Fruit fly (Drosophila melanogaster): ENCODE measurements around the gene CG32485.
A peak's percentile ranks its signal among the peaks of the same experiment; 100 is the strongest.

CG32485 gene

DNA sequence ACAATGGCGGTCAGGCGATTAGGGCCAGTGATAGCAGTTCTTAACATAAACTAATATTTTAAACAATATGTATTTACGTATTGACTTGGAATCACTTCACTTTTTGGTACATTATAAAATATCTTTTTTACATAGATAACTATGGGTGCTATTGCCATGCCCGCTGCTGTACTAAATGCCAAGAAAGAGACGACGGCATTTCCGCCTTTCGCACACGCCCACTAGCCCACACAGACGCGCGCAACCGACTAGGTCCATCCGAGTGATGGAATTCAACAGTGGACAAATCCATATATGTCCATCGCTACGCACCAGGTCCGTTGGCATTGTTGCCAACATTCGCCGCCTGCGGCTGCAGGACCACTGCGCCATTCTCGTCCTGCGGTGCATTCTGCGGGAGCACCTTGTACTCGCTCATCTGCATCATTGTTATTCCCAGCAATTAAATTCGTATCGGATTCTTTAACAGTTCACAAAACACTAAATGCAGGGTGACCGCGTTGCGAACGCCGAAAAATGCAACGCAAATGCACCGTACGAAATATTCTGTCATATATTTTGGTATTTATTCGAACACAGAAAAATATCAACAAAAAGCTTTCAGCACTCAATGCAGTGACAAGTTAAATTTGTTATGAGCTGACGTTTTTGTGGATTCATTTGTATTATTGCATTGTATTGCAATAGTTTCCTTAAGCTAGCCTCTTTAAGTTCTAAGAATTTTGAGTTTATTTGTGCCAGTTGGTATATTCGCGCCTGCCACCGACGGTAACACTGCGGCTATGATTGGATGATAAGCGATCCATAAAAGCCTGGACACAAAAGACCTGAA is 3.6 kb upstream of the CG32485 start, which contains the start of the genes scramb2 and Sk2 (continued):
- TF ChIP-seq scrt (GFP tag; optimal IDR thresholded peaks at IDR 0.05) (peak; percentile 91), CG2875 (GFP tag; optimal IDR thresholded peaks at IDR 0.05) (peak; percentile 94), Antp (GFP tag; optimal IDR thresholded peaks at IDR 0.05) (peak; percentile 78), CG15073 (GFP tag; optimal IDR thresholded peaks at IDR 0.05) (peak; percentile 21), lov (optimal IDR thresholded peaks at IDR 0.05) (no peak), lov (GFP tag; IDR thresholded peaks at IDR 0.05) (peak; percentile 90), inv (GFP tag; IDR thresholded peaks at IDR 0.05; ENCODE audit: partially characterized antibody) (no peak), pzg (GFP tag; optimal IDR thresholded peaks at IDR 0.05) (peak; percentile 73), Lim3 (GFP tag; IDR thresholded peaks at IDR 0.05) (peak; percentile 83; the same call in 1 of the 2 replicates), jumu (GFP tag; optimal IDR thresholded peaks at IDR 0.05) (peak; percentile 79), CG43689 (GFP tag; IDR thresholded peaks at IDR 0.05) (peak; percentile 77), CG34376 (GFP tag; optimal IDR thresholded peaks at IDR 0.05) (peak; percentile 93), CG4730 (GFP tag; IDR thresholded peaks at IDR 0.05) (peak; percentile 93), Dref (GFP tag; IDR thresholded peaks at IDR 0.05) (peak; percentile 38; the same call in 1 of the 2 replicates), CG6654 (GFP tag; optimal IDR thresholded peaks at IDR 0.05) (peak; percentile 84), ap (GFP tag; IDR thresholded peaks at IDR 0.05) (peak; percentile 94), CG6254 (GFP tag; optimal IDR thresholded peaks at IDR 0.05) (peak; percentile 94), CG17612 (GFP tag; IDR thresholded peaks at IDR 0.05) (peak; percentile 85), D19A (tag; optimal IDR thresholded peaks at IDR 0.05) (peak; percentile 90), bowl (GFP tag; IDR thresholded peaks at IDR 0.05) (peak; percentile 84), Sox102F (GFP tag; optimal IDR thresholded peaks at IDR 0.05) (peak; percentile 95), CG2202 (tag; optimal IDR thresholded peaks at IDR 0.05) (peak; percentile 87), CG13624 (GFP tag; optimal IDR thresholded peaks at IDR 0.05) (peak; percentile 84), CG2129 (GFP tag; IDR thresholded peaks at IDR 0.05; ENCODE audit: partially characterized antibody) (no peak), pnt (GFP tag; optimal IDR thresholded peaks at IDR 0.05) (peak; percentile 75), caup (GFP tag; optimal IDR thresholded peaks at IDR 0.05; ENCODE audit: severe bottlenecking) (peak; percentile 96), oc (tag; optimal IDR thresholded peaks at IDR 0.05) (peak; percentile 92), Hsf (GFP tag; optimal IDR thresholded peaks at IDR 0.05) (peak; percentile 94), Fer3 (tag; optimal IDR thresholded peaks at IDR 0.05) (peak; percentile 94), HHEX (GFP tag; optimal IDR thresholded peaks at IDR 0.05) (peak; percentile 97), Ravus (GFP tag; IDR thresholded peaks at IDR 0.05) (peak; percentile 86), CG10321 (GFP tag; IDR thresholded peaks at IDR 0.05) (peak; percentile 82), Tbp (GFP tag; optimal IDR thresholded peaks at IDR 0.05) (no peak), vnd (GFP tag; IDR thresholded peaks at IDR 0.05; ENCODE audit: partially characterized antibody) (no peak), sr (GFP tag; IDR thresholded peaks at IDR 0.05) (peak; percentile 96), CG32767 (GFP tag; IDR thresholded peaks at IDR 0.05) (peak; percentile 88), wor (GFP tag; IDR thresholded peaks at IDR 0.05) (peak; percentile 90), CG32772 (GFP tag; IDR thresholded peaks at IDR 0.05) (peak; percentile 89), Stat92E (GFP tag; optimal IDR thresholded peaks at IDR 0.05) (no peak), h (optimal IDR thresholded peaks at IDR 0.05) (no peak), Gsc (GFP tag; IDR thresholded peaks at IDR 0.05) (peak; percentile 78), seq (GFP tag; IDR thresholded peaks at IDR 0.05) (peak; percentile 96), Six4 (GFP tag; optimal IDR thresholded peaks at IDR 0.05) (peak; percentile 89), CG7963 (GFP tag; IDR thresholded peaks at IDR 0.05; ENCODE audit: partially characterized antibody) (no peak), CG4282 (GFP tag; optimal IDR thresholded peaks at IDR 0.05) (peak; percentile 20), sna (GFP tag; IDR thresholded peaks at IDR 0.05; ENCODE audit: partially characterized antibody) (no peak), exex (tag; optimal IDR thresholded peaks at IDR 0.05) (peak; percentile 71), CG8089 (GFP tag; optimal IDR thresholded peaks at IDR 0.05) (peak; percentile 68), gfzf (GFP tag; optimal IDR thresholded peaks at IDR 0.05) (peak; percentile 97)

All from whole organism, embryonic.